Worm (Caenorhabditis elegans) whole organism, early embryonic: ENCODE data around the gene F56B3.11.
A peak's percentile ranks its signal among the peaks of the same experiment; 100 is the strongest.

ENCODE experiments used
- B0310.2 ChIP-seq: sonication (generic microtip); optimal IDR thresholded peaks from 2 replicates; lab custom pipeline; 2016; ENCODE audit warnings: mild to moderate bottlenecking, missing genetic modification characterization, missing compliant biosample characterization
- F13C5.2 ChIP-seq: sonication (generic microtip); optimal IDR thresholded peaks from 2 replicates; lab custom pipeline; 2017; ENCODE audit warnings: mild to moderate bottlenecking, missing genetic modification characterization, inconsistent platforms, missing compliant biosample characterization
- aly-1 ChIP-seq: sonication (generic microtip); optimal IDR thresholded peaks from 2 replicates; lab custom pipeline; 2016; ENCODE audit warnings: missing genetic modification characterization, missing compliant biosample characterization
- ama-1 ChIP-seq: fragments of 150-350 bp; optimal IDR thresholded peaks from 2 replicates; lab custom pipeline; 2014
- ceh-13 ChIP-seq: fragments of 200-800 bp; sonication (Bioruptor generic); optimal IDR thresholded peaks from 2 replicates; lab custom pipeline; 2018; ENCODE audit warnings: mild to moderate bottlenecking, missing genetic modification characterization, missing compliant biosample characterization
- ceh-36 ChIP-seq: sonication (generic microtip); optimal IDR thresholded peaks from 2 replicates; lab custom pipeline; 2016; ENCODE audit warnings: missing genetic modification characterization, inconsistent platforms, missing compliant biosample characterization
- ets-7 ChIP-seq: sonication (generic microtip); optimal IDR thresholded peaks from 2 replicates; lab custom pipeline; 2016; ENCODE audit warnings: missing genotype, missing genetic modification characterization, missing compliant biosample characterization
- flt-1 ChIP-seq: fragments of 200-800 bp; sonication (Bioruptor generic); IDR thresholded peaks from 2 replicates; pipeline ENCODE4 v1.3.6; 2022; ENCODE audit warnings: missing genetic modification characterization, missing compliant biosample characterization
- hmbx-1 ChIP-seq: sonication (generic microtip); optimal IDR thresholded peaks from 2 replicates; lab custom pipeline; 2016; ENCODE audit warnings: mild to moderate bottlenecking, missing genetic modification characterization, missing compliant biosample characterization
- hmg-4 ChIP-seq: fragments of 200-800 bp; sonication (Bioruptor generic); optimal IDR thresholded peaks from 2 replicates; lab custom pipeline; 2018; ENCODE audit warnings: mild to moderate bottlenecking, missing genetic modification characterization, missing compliant biosample characterization
- hnd-1 ChIP-seq: sonication (generic microtip); optimal IDR thresholded peaks from 2 replicates; lab custom pipeline; 2016; ENCODE audit warnings: missing genetic modification characterization, missing compliant biosample characterization
- pes-1 ChIP-seq: fragments of 200-800 bp; sonication (Bioruptor generic); IDR thresholded peaks from 2 replicates; pipeline ENCODE4 v1.3.6; 2022; ENCODE audit warnings: missing genetic modification reagents, missing genetic modification characterization, missing compliant biosample characterization
- scrt-1 ChIP-seq: fragments of 200-800 bp; sonication (Bioruptor generic); IDR thresholded peaks from 2 replicates; pipeline ENCODE4 v1.3.6; 2022; ENCODE audit warnings: missing genetic modification characterization, missing compliant biosample characterization
- sea-1 ChIP-seq: fragments of 200-800 bp; sonication (Bioruptor generic); conservative IDR thresholded peaks from 2 replicates; pipeline ENCODE4 v1.3.6; 2022; ENCODE audit warnings: missing genetic modification characterization, missing compliant biosample characterization
- tbx-11 ChIP-seq: fragments of 200-800 bp; sonication (Bioruptor generic); IDR thresholded peaks from 2 replicates; pipeline ENCODE4 v1.3.6; 2022; ENCODE audit warnings: missing genetic modification characterization, missing compliant biosample characterization
- tbx-37 ChIP-seq: fragments of 200-800 bp; sonication (Bioruptor generic); conservative IDR thresholded peaks from 2 replicates; pipeline ENCODE4 v1.3.6; 2022; ENCODE audit warnings: missing genetic modification reagents, missing genetic modification characterization, missing compliant biosample characterization
- tra-4 ChIP-seq: sonication (generic microtip); optimal IDR thresholded peaks from 2 replicates; lab custom pipeline; 2017; ENCODE audit warnings: missing genetic modification characterization, missing compliant biosample characterization

F56B3.11 gene

ce11 chrIV:830262-830960 lies 34.0 kb upstream of the F56B3.11 start:
- no peak for TF ChIP-seq ceh-36 (tag; lab: Kevin White, UChicago)
- no peak for TF ChIP-seq tbx-11 (GFP tag; lab: Robert Waterston, UW)
- no peak for TF ChIP-seq B0310.2 (tag; lab: Kevin White, UChicago)
- no peak for TF ChIP-seq hmg-4 (GFP tag; lab: Kevin White, UChicago)
- TF ChIP-seq hnd-1 = no peak
- TF ChIP-seq ceh-13 = no peak
- TF ChIP-seq hmbx-1 (tag; lab: Kevin White, UChicago) = no peak
- no peak for TF ChIP-seq pes-1 (GFP tag; lab: Robert Waterston, UW)
- no peak for TF ChIP-seq sea-1 (GFP tag; lab: Robert Waterston, UW)

DNA sequence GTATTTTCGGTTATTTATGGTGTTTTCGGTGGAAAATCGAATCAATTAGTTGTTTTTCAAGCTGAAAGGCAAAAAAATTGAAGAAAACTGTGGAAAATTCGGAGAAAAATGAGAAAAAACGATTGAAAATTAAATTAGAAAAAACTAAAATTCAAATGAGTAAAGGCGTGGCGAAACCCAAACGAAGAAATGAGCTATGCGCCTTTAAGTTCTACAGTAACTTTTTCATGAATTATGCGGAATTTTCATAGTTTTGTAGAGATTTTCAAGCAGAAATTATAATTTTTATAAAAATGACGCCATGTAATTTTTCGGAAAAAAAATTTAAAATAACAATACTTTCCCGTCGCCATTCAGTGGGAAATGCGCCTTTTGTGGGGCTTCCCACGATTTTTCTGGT lies 33.3 kb upstream of the F56B3.11 start:
- TF ChIP-seq scrt-1 (GFP tag; lab: Robert Waterston, UW) (no peak), tbx-37 (no peak), tbx-11 (GFP tag; lab: Robert Waterston, UW) (no peak), ceh-36 (tag; lab: Kevin White, UChicago) (no peak), sea-1 (GFP tag; lab: Robert Waterston, UW) (no peak), flt-1 (GFP tag; lab: Robert Waterston, UW) (no peak), B0310.2 (tag; lab: Kevin White, UChicago) (no peak), ets-7 (tag; lab: Kevin White, UChicago) (no peak), hmbx-1 (tag; lab: Kevin White, UChicago) (no peak)

ce11 chrIV:829107-829506 lies 32.7 kb upstream of the F56B3.11 start:
- no peak for TF ChIP-seq hmbx-1 (tag; lab: Kevin White, UChicago)

ce11 chrIV:828427-828826 lies 32.1 kb upstream of the F56B3.11 start:
- TF ChIP-seq pes-1 (GFP tag; lab: Robert Waterston, UW) (no peak), ama-1 (no peak), ets-7 (tag; lab: Kevin White, UChicago) (no peak), hnd-1 (no peak), flt-1 (GFP tag; lab: Robert Waterston, UW) (peak; percentile 41; the same call in 1 of the 2 replicates), sea-1 (GFP tag; lab: Robert Waterston, UW) (no peak), F13C5.2 (tag; lab: Kevin White, UChicago) (peak; percentile 22)

- no peak for TF ChIP-seq hmbx-1 (tag; lab: Kevin White, UChicago)
- no peak for TF ChIP-seq aly-1 (tag; lab: Kevin White, UChicago)
Measured at ce11 chrIV:826145-826544, 29.8 kb upstream of the F56B3.11 start.

DNA sequence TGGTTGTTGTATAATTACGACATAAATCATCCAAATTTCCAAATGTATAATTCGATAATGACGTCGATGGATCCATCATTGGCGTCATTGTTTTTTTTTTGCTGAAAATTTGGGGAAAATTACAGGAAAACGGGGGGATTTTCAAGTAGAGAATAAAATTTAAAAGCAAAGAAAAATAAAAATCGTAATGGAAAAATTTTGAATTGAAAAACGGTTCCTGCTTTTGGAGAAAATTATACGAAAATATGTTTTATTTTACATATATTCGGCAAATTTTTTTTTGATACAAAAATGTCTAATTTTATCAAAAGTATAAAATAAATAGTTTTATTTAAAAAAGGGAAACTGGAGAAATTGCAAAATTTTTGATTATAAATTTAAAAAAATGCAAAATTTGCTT lies 28.5 kb upstream of the F56B3.11 start, which contains the start of gene zipt-15:
Gene zipt-15, minus strand, starts transcription at position 101 of the 400 bp plus-strand sequence.
- TF ChIP-seq tbx-11 (GFP tag; lab: Robert Waterston, UW) (no peak), tra-4 (no peak), ets-7 (tag; lab: Kevin White, UChicago) (no peak), hnd-1 (no peak), ceh-13 (no peak), tbx-37 (no peak), aly-1 (tag; lab: Kevin White, UChicago) (no peak), hmbx-1 (tag; lab: Kevin White, UChicago) (no peak), F13C5.2 (tag; lab: Kevin White, UChicago) (no peak), scrt-1 (GFP tag; lab: Robert Waterston, UW) (no peak), ama-1 (no peak)

- peak; percentile 52; the same call in 1 of the 2 replicates for TF ChIP-seq scrt-1 (GFP tag; lab: Robert Waterston, UW)
- TF ChIP-seq hmg-4 (GFP tag; lab: Kevin White, UChicago) = no peak
Measured at ce11 chrIV:817879-818278, 21.5 kb upstream of the F56B3.11 start.

DNA sequence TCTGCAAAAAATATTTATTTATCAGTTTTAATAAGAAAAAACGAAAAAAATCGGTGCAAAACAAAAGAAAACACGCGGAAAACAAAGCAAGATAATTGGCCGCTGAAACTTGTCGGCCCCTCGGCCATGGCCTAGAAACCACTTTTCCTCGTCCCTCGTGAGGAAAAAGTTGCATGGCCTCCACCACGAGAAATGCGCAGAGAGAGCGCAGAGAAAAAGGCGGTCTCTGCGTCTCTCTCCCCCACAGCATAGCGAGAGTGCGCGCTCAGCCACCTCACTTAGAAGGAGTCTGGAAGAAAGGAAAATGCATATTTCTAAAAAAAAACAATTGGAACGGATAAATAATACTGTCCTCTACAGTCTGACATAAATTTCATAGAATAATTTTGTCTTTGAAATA lies 17.0 kb upstream of the F56B3.11 start:
- TF ChIP-seq tbx-11 (GFP tag; lab: Robert Waterston, UW) = peak; percentile 61; the same call in 1 of the 2 replicates
- TF ChIP-seq pes-1 (GFP tag; lab: Robert Waterston, UW) = peak; percentile 78
- peak; percentile 63 for TF ChIP-seq flt-1 (GFP tag; lab: Robert Waterston, UW)
- TF ChIP-seq sea-1 (GFP tag; lab: Robert Waterston, UW) = 0 out of 2 replicates have a peak, but pooled peaks have one; percentile 24

- no peak for TF ChIP-seq ama-1
- TF ChIP-seq ceh-36 (tag; lab: Kevin White, UChicago) = no peak
- TF ChIP-seq flt-1 (GFP tag; lab: Robert Waterston, UW) = no peak
- TF ChIP-seq hmbx-1 (tag; lab: Kevin White, UChicago) = no peak
- TF ChIP-seq pes-1 (GFP tag; lab: Robert Waterston, UW) = no peak
- no peak for TF ChIP-seq ets-7 (tag; lab: Kevin White, UChicago)
- no peak for TF ChIP-seq hmg-4 (GFP tag; lab: Kevin White, UChicago)
- TF ChIP-seq tbx-37 = no peak
- TF ChIP-seq sea-1 (GFP tag; lab: Robert Waterston, UW) = no peak
- no peak for TF ChIP-seq hnd-1
- TF ChIP-seq tbx-11 (GFP tag; lab: Robert Waterston, UW) = no peak
- no peak for TF ChIP-seq scrt-1 (GFP tag; lab: Robert Waterston, UW)
- no peak for TF ChIP-seq aly-1 (tag; lab: Kevin White, UChicago)
- TF ChIP-seq ceh-13 = no peak
- TF ChIP-seq F13C5.2 (tag; lab: Kevin White, UChicago) = no peak
- no peak for TF ChIP-seq tra-4
- no peak for TF ChIP-seq B0310.2 (tag; lab: Kevin White, UChicago)
Measured at ce11 chrIV:807027-807516, 10.7 kb upstream of the F56B3.11 start, which contains the start of gene Y55F3BL.6. Gene Y55F3BL.6 (minus strand): TSS chrIV:807077.
